Fruit fly (Drosophila melanogaster) S2 (cell line): ENCODE data around the gene CG13674.
"Not testable (repeated sequence)": the region's sequence is repeated elsewhere in the genome, so short reads cannot be mapped to it uniquely, and the experiment has no call there.

Source experiments
- CG8478 ChIP-seq: fragments of >200 bp; optimal IDR thresholded peaks from 2 replicates; lab custom pipeline; 2018
- CTCF ChIP-seq, 2 experiments: fragments of >200 bp; optimal IDR thresholded peaks; 2 replicates each; lab custom pipeline; 2018

The CG13674 gene

DNA sequence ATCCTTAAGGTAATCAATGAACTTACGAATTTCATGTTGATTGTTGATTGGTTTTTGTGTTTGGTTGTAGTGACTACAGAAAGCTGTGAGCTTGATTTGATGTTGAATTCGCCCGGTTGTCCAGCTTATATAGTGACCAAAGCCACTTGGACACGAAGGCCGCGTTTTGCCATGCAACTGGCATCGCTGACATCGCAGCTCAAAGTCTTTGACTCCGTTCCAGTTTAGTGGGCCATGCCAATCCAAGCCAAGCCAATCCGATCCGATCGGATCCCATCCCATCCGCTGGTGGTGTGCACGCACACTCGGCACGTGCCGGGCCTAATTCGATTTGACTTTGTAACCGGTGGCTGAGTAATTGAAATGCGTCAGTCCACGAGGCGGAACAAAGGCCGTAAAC is at the start of gene CG13674:
Gene CG13674, minus strand, starts transcription at position 101 of the 400 bp plus-strand sequence.
- TF ChIP-seq CTCF (optimal IDR thresholded peaks at IDR 0.05; lab: Kevin White, UChicago) (no peak), CG8478 (lab: Kevin White, UChicago) (no peak)

DNA sequence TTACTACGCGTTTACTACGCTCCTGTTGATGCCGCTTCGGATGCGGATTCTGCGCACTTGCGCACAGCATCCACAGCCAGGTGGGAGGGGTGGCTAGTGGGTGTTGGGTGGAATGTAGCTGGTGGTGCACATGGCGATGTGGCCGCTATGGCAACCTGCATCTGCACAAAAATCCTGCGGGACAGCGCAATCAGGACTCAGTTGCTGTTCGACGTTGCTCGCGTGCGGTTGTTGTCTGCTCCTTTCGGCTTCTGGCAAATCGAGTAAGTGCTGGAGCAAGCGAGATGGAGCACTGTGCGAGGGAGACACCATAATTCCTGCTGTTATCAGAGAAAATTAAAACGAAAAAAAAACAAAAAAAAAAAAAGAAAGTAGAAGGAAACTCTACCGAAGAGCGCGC is 22.1 kb upstream of the CG13674 start:
- TF ChIP-seq CTCF (optimal IDR thresholded peaks at IDR 0.05; lab: Kevin White, UChicago) (no peak), CG8478 (lab: Kevin White, UChicago) (no peak)

DNA sequence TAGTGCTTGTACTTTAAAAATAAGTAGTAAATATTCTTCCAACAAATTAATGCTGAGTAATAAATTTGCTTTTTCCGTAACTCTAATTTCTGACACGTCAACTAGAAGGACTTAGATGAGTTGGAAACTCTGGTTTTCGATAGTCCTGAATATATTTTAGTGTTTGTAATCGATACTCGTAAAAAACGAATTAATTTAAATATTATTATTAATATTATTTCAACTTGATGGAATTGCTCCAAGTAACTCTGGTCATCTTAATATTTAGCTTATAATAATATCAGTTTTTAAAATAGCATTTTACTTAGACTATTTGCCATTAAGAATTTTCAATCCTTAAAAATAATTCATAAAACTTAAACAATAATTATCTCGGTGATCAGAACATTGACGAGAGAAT is 21.7 kb upstream of the CG13674 start, which contains the start of gene CG7213:
Gene CG7213, minus strand, starts transcription at position 101 of the 400 bp plus-strand sequence.
- TF ChIP-seq CTCF (optimal IDR thresholded peaks at IDR 0.05; lab: Kevin White, UChicago) (no peak), CG8478 (lab: Kevin White, UChicago) (no peak)

DNA sequence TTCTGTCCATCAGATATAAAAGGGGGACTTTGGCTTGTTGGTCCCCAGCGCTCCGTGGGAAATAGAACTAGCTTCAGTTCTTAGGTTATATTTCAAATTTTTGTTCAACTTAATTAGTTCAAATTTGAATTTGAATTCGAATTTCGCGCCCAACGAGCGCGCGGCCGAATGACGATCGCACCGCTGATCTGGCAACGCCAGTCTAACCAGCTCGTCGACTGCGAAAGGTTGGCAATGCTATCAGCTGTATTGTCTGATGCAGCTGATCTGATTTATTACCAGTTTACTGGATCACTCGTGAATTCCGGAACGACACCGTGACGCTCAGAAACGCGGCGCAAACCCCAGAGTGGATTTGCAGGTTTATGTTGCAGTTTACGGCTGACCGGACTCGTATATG is 19.6 kb upstream of the CG13674 start, which contains the start of gene Dscam4:
Gene Dscam4, plus strand, starts transcription at position 301 of the 400 bp plus-strand sequence.
- TF ChIP-seq CTCF (optimal IDR thresholded peaks at IDR 0.05; lab: Kevin White, UChicago); CG8478 (lab: Kevin White, UChicago): not testable (repeated sequence)

DNA sequence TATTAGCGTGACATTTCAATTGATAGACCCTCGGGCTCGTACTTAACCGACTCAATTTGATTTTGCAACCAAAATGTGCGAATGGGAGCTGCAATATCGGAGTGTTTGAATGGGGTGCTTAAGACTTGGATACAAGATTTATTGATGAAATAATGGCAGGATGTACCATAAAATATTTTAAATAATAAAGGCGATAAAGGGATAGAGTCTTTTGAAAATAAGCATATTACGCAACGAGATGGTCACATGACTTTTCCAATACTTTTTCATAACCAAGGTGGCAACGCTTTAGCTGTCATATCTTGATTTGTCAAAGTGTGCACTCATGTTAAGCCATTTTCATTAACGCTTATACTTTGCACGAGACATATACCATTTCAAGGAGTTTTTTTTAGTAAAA is 10.1 kb upstream of the CG13674 start, which contains the start of gene eIF4E3:
Gene eIF4E3, plus strand, starts transcription at position 301 of the 400 bp plus-strand sequence.
- TF ChIP-seq CTCF (optimal IDR thresholded peaks at IDR 0.05; lab: Kevin White, UChicago) (no peak), CG8478 (lab: Kevin White, UChicago) (no peak)

DNA sequence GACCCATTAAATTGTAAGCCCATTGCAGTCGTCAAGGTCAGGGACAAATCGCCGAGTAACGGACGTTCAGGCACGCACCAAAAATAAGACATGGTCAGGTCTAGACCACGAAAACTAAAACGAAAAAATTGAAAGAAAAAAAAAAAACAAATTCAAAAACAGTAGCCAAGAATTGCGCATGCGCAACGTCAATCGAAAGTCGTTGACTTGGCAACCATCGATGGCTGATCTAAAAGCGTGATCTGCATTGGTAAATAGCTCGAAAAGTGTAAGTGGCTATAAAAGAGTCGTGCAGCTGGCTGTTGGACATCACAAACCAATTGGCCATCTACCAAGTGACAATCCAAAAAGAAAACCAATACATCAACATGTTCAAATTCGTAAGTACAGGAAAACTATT is 3.1 kb upstream of the CG13674 start, which contains the start of gene CG13678:
Gene CG13678, plus strand, starts transcription at position 307 of the 400 bp plus-strand sequence.
- no peak for TF ChIP-seq CTCF (optimal IDR thresholded peaks at IDR 0.05; lab: Kevin White, UChicago)
- TF ChIP-seq CG8478 (lab: Kevin White, UChicago): no peak

DNA sequence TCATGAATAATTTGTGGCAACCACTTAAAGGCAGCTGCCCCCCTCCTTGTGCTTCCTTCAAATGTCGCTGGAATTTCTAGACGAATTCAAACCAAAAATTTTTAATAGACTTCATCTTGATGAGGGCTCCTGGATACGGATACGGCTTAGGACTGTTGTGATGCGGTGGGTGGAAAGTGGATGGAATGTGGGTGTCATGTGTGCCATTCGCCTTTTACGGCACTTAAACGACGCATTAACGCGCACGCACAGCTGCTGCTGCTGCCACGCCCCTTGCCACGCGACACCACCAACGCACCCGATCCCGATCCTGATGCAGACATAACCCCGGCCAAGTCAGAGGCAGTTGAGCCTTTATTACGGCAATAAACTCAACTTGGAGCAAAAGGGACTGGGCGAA is 904 bp upstream of the CG13674 start:
- TF ChIP-seq CTCF (optimal IDR thresholded peaks at IDR 0.05; lab: Kevin White, UChicago): no peak
- no peak for TF ChIP-seq CG8478 (lab: Kevin White, UChicago)

DNA sequence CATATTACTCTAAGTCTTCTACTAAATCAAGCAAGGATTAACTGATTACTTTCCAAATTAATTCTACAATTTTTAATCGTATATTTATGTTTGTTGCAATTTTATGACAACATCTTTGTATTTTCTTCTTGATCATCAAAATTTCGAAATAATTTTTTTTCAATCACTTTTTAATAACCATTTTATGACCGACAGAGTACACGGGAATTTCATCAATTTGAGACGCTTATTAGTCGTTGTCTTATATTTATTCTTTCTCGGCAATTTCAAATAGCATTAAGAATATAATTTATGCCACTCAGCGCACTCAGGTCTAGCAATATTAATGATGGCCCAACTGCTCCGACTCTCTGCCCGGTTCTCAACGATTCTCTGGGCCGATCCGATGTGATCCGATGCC is 3.8 kb downstream of the CG13674 start, which contains the start of gene CG8012:
Gene CG8012, plus strand, starts transcription at position 301 of the 400 bp plus-strand sequence.
- TF ChIP-seq CTCF (optimal IDR thresholded peaks at IDR 0.05; lab: Kevin White, UChicago) (no peak), CG8478 (lab: Kevin White, UChicago) (no peak)

DNA sequence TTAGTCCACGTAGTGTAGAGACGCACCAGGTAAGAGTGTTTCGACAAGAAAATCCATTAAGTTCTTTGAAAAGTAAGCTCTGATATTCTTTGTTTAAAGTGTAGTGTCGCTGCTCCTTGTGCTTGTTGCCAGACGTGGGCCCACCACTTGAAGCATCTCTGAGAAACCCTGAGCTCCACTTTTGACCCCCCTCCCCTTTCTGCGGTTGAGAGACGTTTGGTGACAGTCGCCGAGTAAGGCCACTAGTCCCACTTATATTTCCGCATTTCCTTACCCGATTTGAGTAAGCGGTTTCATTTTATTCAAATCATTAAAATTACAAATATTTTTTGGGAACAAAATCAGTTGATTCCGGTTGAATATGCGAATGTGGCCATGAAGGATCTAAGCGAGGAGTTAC is 7.2 kb downstream of the CG13674 start, which contains the start of gene CG8006:
Gene CG8006, plus strand, starts transcription at position 301 of the 400 bp plus-strand sequence.
- no peak for TF ChIP-seq CTCF (optimal IDR thresholded peaks at IDR 0.05; lab: Kevin White, UChicago)
- TF ChIP-seq CG8478 (lab: Kevin White, UChicago): no peak

DNA sequence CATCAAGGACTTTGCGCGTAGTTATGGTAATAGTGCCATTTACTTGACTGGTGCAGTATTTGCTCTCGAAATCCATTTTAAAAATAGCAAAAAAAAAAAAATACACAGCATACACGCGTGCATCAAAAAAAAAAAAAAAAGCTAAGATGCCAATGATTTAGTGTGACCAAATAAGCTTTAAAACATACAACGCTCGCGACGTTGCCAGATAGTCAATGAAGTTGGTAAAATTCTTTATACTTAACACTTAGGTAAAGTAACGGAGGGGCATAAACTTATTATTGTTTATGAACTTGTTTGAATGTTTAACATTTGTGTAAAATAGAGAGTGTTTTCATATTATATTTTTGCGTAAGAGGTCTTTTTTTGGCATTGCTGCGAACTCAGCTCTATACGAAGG is 8.2 kb downstream of the CG13674 start, which contains the start of gene tut:
Gene tut, minus strand, starts transcription at position 148 of the 400 bp plus-strand sequence.
- TF ChIP-seq CG8478 (lab: Kevin White, UChicago) (no peak), CTCF (optimal IDR thresholded peaks at IDR 0.05; lab: Kevin White, UChicago) (no peak)

DNA sequence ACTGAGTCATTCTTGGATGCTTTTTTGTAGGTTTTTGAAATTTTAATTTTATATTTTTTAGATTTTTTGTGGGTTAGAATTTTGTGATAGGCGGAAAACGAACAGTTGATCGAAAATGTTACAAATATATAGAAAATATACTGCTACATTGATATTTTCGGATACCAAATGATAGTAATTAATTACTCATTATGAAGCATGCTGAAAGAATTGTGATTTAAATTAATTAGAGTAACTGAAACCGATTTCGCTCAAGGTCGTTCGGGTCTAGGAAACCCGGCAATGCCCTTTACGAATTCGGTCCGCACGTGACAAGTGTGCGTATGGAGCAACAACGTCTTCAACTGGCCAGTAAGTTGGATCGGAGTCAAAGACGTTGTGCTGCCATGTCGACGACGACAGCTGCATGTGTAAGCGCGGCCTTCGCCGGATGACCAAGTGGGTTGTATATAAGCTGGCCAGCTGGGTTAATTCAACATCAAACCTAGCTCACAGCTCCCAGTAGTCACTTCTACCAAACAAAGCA is 16.4 kb downstream of the CG13674 start, which contains the start of the genes CG7366 and CG13679:
Gene CG7366, minus strand, starts transcription at position 101 of the 526 bp plus-strand sequence.
Gene CG13679, plus strand, starts transcription at position 476 of the 526 bp plus-strand sequence.
- TF ChIP-seq CTCF (optimal IDR thresholded peaks at IDR 0.05; lab: Kevin White, UChicago): no peak
- TF ChIP-seq CG8478 (lab: Kevin White, UChicago): no peak

DNA sequence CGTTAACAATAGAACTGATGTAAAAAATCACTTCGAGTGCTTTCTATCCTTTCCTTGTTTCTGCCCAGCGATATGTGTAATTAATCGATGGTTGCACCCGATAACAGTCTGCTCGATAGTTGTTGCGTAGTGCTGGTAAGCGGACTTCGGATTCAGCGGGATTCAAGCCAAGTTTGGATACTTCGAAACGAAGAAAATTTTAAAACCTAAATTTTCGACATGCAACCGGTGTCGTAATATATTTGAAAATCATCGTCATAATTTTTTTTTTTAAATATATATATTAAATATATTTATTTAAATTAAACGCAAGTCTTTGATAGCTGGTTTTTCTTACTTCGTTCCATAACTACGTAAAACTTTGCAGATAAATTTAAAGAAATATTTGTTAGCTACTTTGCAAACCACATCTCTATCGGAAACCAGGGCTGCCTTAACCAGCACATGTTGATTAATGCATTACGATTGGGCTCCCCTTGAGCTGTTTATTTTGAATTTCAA is 21.0 kb downstream of the CG13674 start, which contains the start of the genes UbcE2M and Dhps:
Gene UbcE2M, minus strand, starts transcription at position 209 of the 501 bp plus-strand sequence.
Gene Dhps, plus strand, starts transcription at position 429 of the 501 bp plus-strand sequence.
- no peak for TF ChIP-seq CG8478 (lab: Kevin White, UChicago)
- no peak for TF ChIP-seq CTCF (optimal IDR thresholded peaks at IDR 0.05; lab: Kevin White, UChicago)

DNA sequence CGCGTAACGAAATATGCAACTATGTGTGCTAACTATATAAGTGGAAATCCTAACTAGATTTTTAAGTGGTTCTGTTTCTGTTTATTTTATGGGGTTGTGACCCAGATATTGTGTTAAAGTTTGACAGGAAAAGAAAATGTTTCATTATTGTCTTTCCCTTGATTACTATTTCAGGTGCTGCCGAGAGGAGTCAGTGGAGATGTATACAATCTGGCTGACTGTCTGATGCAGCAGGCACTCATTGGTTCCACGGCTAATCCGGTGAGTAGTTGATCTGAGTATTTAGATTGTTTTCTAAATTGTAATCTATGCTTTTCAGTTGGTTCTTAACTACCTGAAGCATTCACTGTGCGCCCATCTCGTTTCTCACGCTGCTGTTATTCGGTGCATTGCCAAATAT is 25.8 kb downstream of the CG13674 start, which contains the start of gene CG7387:
Gene CG7387, minus strand, starts transcription at position 101 of the 400 bp plus-strand sequence.
- TF ChIP-seq CG8478 (lab: Kevin White, UChicago) (no peak), CTCF (optimal IDR thresholded peaks at IDR 0.05; lab: Kevin White, UChicago) (no peak)

DNA sequence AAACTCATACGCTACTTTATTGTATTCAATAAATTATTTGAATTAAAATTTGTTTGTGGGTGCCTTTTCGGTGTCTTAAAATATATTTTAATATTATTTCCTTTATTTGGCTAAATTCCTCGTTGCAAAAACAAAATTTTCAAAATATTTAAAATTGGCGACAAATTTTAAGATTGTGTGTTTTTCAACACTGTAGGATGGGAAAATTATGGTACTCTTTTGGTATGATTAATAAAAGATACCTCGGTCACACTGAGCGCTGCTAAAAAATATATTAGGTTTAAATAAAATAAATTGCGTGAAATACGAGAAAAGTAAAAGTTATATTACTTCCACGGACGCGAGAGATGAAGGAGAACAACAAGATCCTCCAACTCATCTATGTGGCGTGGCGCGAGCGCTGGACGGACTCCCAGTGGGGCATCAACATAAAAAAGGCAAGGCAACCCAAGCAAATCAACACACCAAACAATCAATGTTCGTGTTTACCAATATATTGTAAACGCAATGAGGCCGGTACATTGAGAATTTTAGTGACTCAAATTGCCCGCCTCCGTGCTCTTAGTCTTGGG is 27.7 kb downstream of the CG13674 start, which contains the start of gene MED24:
Gene MED24, plus strand, starts transcription at position 229 of the 572 bp plus-strand sequence.
- TF ChIP-seq CTCF (optimal IDR thresholded peaks at IDR 0.05; lab: Kevin White, UChicago) (no peak), CG8478 (lab: Kevin White, UChicago) (no peak)
